Fruit fly (Drosophila melanogaster) whole organism, embryonic: ENCODE measurements around the gene p24-1.

Source experiments
- Ada2b ChIP-seq: fragments of 200-800 bp; sonication (Bioruptor generic); IDR thresholded peaks from 2 replicates; pipeline ENCODE4 v1.3.6; 2022; ENCODE audit warnings: missing biosample characterization, missing genetic modification characterization
- Awh ChIP-seq: fragments of 200-800 bp; sonication (Bioruptor generic); IDR thresholded peaks from 2 replicates; pipeline ENCODE4, ENCODE4 v1.3.6; 2022; ENCODE audit warnings: missing biosample characterization, missing genetic modification characterization
- Bgb ChIP-seq: fragments of 200-800 bp; sonication (Bioruptor generic); IDR thresholded peaks from 2 replicates; pipeline ENCODE4 v1.3.6; 2022; ENCODE audit warnings: missing biosample characterization, missing genetic modification characterization; ENCODE audit not compliant: partially characterized antibody
- CG10979 ChIP-seq: fragments of 200-800 bp; sonication (Bioruptor generic); optimal IDR thresholded peaks from 2 replicates; lab custom pipeline; 2018; ENCODE audit warnings: missing biosample characterization, mild to moderate bottlenecking, missing genetic modification characterization, moderate library complexity
- CG12299 ChIP-seq: fragments of 200-800 bp; sonication (Bioruptor generic); optimal IDR thresholded peaks from 2 replicates; lab custom pipeline; 2018; ENCODE audit warnings: missing biosample characterization, mild to moderate bottlenecking, missing genetic modification characterization
- CG17612 ChIP-seq: fragments of 200-800 bp; sonication (Bioruptor generic); IDR thresholded peaks from 2 replicates; pipeline ENCODE4 v1.3.6; 2022; ENCODE audit warnings: missing biosample characterization, missing genetic modification characterization
- CG17802 ChIP-seq: fragments of 200-800 bp; sonication (Bioruptor generic); optimal IDR thresholded peaks from 2 replicates; lab custom pipeline; 2018; ENCODE audit warnings: missing biosample characterization, mild to moderate bottlenecking, missing genetic modification characterization, moderate library complexity
- CG34376 ChIP-seq: fragments of 200-800 bp; sonication (Bioruptor generic); optimal IDR thresholded peaks from 2 replicates; lab custom pipeline; 2018; ENCODE audit warnings: missing biosample characterization, mild to moderate bottlenecking, missing genetic modification characterization
- CG43689 ChIP-seq: fragments of 200-800 bp; sonication (Bioruptor generic); IDR thresholded peaks from 2 replicates; pipeline ENCODE4 v1.3.6; 2022; ENCODE audit warnings: missing biosample characterization, missing genetic modification characterization
- CG6791 ChIP-seq: fragments of 200-800 bp; sonication (Bioruptor generic); IDR thresholded peaks from 3 replicates; pipeline ENCODE4 v1.3.6; 2022; ENCODE audit warnings: missing biosample characterization, missing genetic modification characterization; ENCODE audit not compliant: partially characterized antibody
- CG7745 ChIP-seq: fragments of 200-800 bp; sonication (Bioruptor generic); optimal IDR thresholded peaks from 2 replicates; lab custom pipeline; 2018; ENCODE audit warnings: missing biosample characterization, mild to moderate bottlenecking, missing genetic modification characterization, moderate library complexity
- CG8359 ChIP-seq: fragments of 200-800 bp; sonication (Bioruptor generic); optimal IDR thresholded peaks from 2 replicates; lab custom pipeline; 2017; ENCODE audit warnings: missing biosample characterization, mild to moderate bottlenecking, missing genetic modification characterization, borderline replicate concordance
- CG9876 ChIP-seq: fragments of 200-800 bp; sonication (Bioruptor generic); optimal IDR thresholded peaks from 2 replicates; lab custom pipeline; 2016; ENCODE audit warnings: missing biosample characterization, missing genetic modification characterization
- Camta ChIP-seq: fragments of 200-800 bp; sonication (Bioruptor generic); optimal IDR thresholded peaks from 2 replicates; lab custom pipeline; 2016; ENCODE audit warnings: missing biosample characterization, missing genetic modification characterization
- D ChIP-seq, 2 experiments: fragments of 200-800 bp in 1 of 2; fragments of >200 bp in 1 of 2; sonication (Bioruptor generic) in 1 of 2; optimal IDR thresholded peaks; 2 replicates in 1 of 2; 3 replicates in 1 of 2; lab custom pipeline; 2017; ENCODE audit warnings: mild to moderate bottlenecking in 1 of 2, missing biosample characterization in 1 of 2, missing genetic modification characterization in 1 of 2, missing genetic modification reagents in 1 of 2
- D19B ChIP-seq: fragments of 200-800 bp; sonication (Bioruptor generic); optimal IDR thresholded peaks from 2 replicates; lab custom pipeline; 2017; ENCODE audit warnings: missing biosample characterization, mild to moderate bottlenecking, missing genetic modification characterization
- Dad ChIP-seq: fragments of 200-800 bp; sonication (Bioruptor generic); optimal IDR thresholded peaks from 3 replicates; lab custom pipeline; 2016; ENCODE audit warnings: missing biosample characterization, missing genetic modification characterization
- Dip2 ChIP-seq: fragments of 200-800 bp; sonication (Bioruptor generic); IDR thresholded peaks from 2 replicates; pipeline ENCODE4 v1.3.6; 2022; ENCODE audit warnings: missing biosample characterization, missing genetic modification characterization
- Dp ChIP-seq: fragments of 200-800 bp; sonication (Bioruptor generic); optimal IDR thresholded peaks from 2 replicates; lab custom pipeline; 2018; ENCODE audit warnings: missing biosample characterization, mild to moderate bottlenecking, missing genetic modification characterization, moderate library complexity
- HLH4C ChIP-seq: fragments of 200-800 bp; sonication (Bioruptor generic); IDR thresholded peaks from 3 replicates; pipeline ENCODE4 v1.3.6; 2022; ENCODE audit warnings: missing biosample characterization, missing genetic modification characterization; ENCODE audit not compliant: partially characterized antibody
- Hr3 ChIP-seq: fragments of 200-800 bp; sonication (Bioruptor generic); optimal IDR thresholded peaks from 3 replicates; lab custom pipeline; 2016; ENCODE audit warnings: missing biosample characterization, missing genetic modification characterization
- Hr78 ChIP-seq, 2 experiments: fragments of 200-800 bp in 1 of 2; fragments of >200 bp in 1 of 2; sonication (Bioruptor generic) in 1 of 2; optimal IDR thresholded peaks; 2 replicates each; lab custom pipeline; 2017 to 2019; ENCODE audit warnings: missing biosample characterization in 2 of 2, missing genetic modification characterization in 2 of 2, mild to moderate bottlenecking in 1 of 2, moderate library complexity in 1 of 2
- Jarid2 ChIP-seq: fragments of 200-800 bp; sonication (Bioruptor generic); optimal IDR thresholded peaks from 3 replicates; lab custom pipeline; 2017; ENCODE audit warnings: mild to moderate bottlenecking, missing biosample characterization, missing genetic modification reagents, missing genetic modification characterization
- Oli ChIP-seq: fragments of 200-800 bp; sonication (Bioruptor generic); optimal IDR thresholded peaks from 2 replicates; lab custom pipeline; 2018; ENCODE audit warnings: missing biosample characterization, mild to moderate bottlenecking, missing genetic modification characterization, moderate library complexity
- Opbp ChIP-seq: fragments of 200-800 bp; sonication (Bioruptor generic); IDR thresholded peaks from 3 replicates; pipeline ENCODE4 v1.3.6; 2022; ENCODE audit warnings: missing biosample characterization, missing genetic modification characterization; ENCODE audit not compliant: partially characterized antibody
- Rfx ChIP-seq: fragments of 200-800 bp; sonication (Bioruptor generic); IDR thresholded peaks from 2 replicates; pipeline ENCODE4 v1.3.6; 2022; ENCODE audit warnings: missing biosample characterization, missing genetic modification characterization
- Side ChIP-seq: fragments of 200-800 bp; sonication (Bioruptor generic); optimal IDR thresholded peaks from 2 replicates; lab custom pipeline; 2016; ENCODE audit warnings: missing biosample characterization, missing genetic modification characterization
- Sox102F ChIP-seq: fragments of 200-800 bp; sonication (Bioruptor generic); optimal IDR thresholded peaks from 2 replicates; lab custom pipeline; 2018; ENCODE audit warnings: missing biosample characterization, mild to moderate bottlenecking, missing genetic modification characterization, moderate library complexity
- Xrp1 ChIP-seq: fragments of 200-800 bp; sonication (Bioruptor generic); IDR thresholded peaks from 2 replicates; pipeline ENCODE4 v1.3.6; 2022; ENCODE audit warnings: missing biosample characterization, missing genetic modification characterization
- ase ChIP-seq: fragments of 200-800 bp; sonication (Bioruptor generic); IDR thresholded peaks from 3 replicates; pipeline ENCODE4 v1.3.6; 2022; ENCODE audit warnings: missing biosample characterization, missing genetic modification characterization
- az2 ChIP-seq: fragments of 200-800 bp; sonication (Bioruptor generic); optimal IDR thresholded peaks from 3 replicates; lab custom pipeline; 2016; ENCODE audit warnings: missing biosample characterization, missing genetic modification characterization
- crc ChIP-seq: fragments of 200-800 bp; sonication (Bioruptor generic); optimal IDR thresholded peaks from 2 replicates; lab custom pipeline; 2016; ENCODE audit warnings: missing biosample characterization, missing genetic modification characterization
- danr ChIP-seq: fragments of 200-800 bp; sonication (Bioruptor generic); IDR thresholded peaks from 2 replicates; pipeline ENCODE4 v1.3.6; 2022; ENCODE audit warnings: missing biosample characterization, missing genetic modification characterization
- dmrt99B ChIP-seq: fragments of 200-800 bp; sonication (Bioruptor generic); optimal IDR thresholded peaks from 2 replicates; lab custom pipeline; 2018; ENCODE audit warnings: missing biosample characterization, mild to moderate bottlenecking, missing genetic modification characterization, moderate library complexity
- en ChIP-seq: fragments of 200-800 bp; sonication (Bioruptor generic); optimal IDR thresholded peaks from 2 replicates; lab custom pipeline; 2016; ENCODE audit warnings: missing biosample characterization, missing genetic modification characterization
- esg ChIP-seq: fragments of 200-800 bp; sonication (Bioruptor generic); conservative IDR thresholded peaks from 2 replicates; pipeline ENCODE4 v1.3.6; 2022; ENCODE audit warnings: missing biosample characterization, missing genetic modification characterization
- eve ChIP-seq, 2 experiments: fragments of >200 bp; optimal IDR thresholded peaks; 2 replicates each; lab custom pipeline; 2017; ENCODE audit warnings: missing biosample characterization in 2 of 2, missing genetic modification characterization in 2 of 2
- fd3F ChIP-seq: fragments of 200-800 bp; sonication (Bioruptor generic); optimal IDR thresholded peaks from 2 replicates; lab custom pipeline; 2018; ENCODE audit warnings: missing biosample characterization, mild to moderate bottlenecking, missing genetic modification characterization, moderate library complexity
- gce ChIP-seq: fragments of 200-800 bp; sonication (Bioruptor generic); IDR thresholded peaks from 3 replicates; pipeline ENCODE4 v1.3.6; 2022; ENCODE audit warnings: missing biosample characterization, missing genetic modification characterization
- inv ChIP-seq: fragments of 200-800 bp; sonication (Bioruptor generic); IDR thresholded peaks from 2 replicates; pipeline ENCODE4 v1.3.6; 2022; ENCODE audit warnings: missing biosample characterization, missing genetic modification characterization; ENCODE audit not compliant: partially characterized antibody
- jumu ChIP-seq: fragments of 200-800 bp; sonication (Bioruptor generic); optimal IDR thresholded peaks from 3 replicates; lab custom pipeline; 2016; ENCODE audit warnings: missing biosample characterization, missing genetic modification characterization
- odd ChIP-seq: fragments of 200-800 bp; sonication (Bioruptor generic); optimal IDR thresholded peaks from 2 replicates; lab custom pipeline; 2017; ENCODE audit warnings: missing biosample characterization, mild to moderate bottlenecking, missing genetic modification characterization
- pnt ChIP-seq: fragments of 200-800 bp; sonication (Bioruptor generic); optimal IDR thresholded peaks from 3 replicates; lab custom pipeline; 2016; ENCODE audit warnings: missing biosample characterization, missing genetic modification characterization
- sisA ChIP-seq: fragments of 200-800 bp; sonication (Bioruptor generic); IDR thresholded peaks from 2 replicates; pipeline ENCODE4 v1.3.6; 2022; ENCODE audit warnings: missing biosample characterization, missing genetic modification characterization
- so ChIP-seq: fragments of 200-800 bp; sonication (Bioruptor generic); IDR thresholded peaks from 3 replicates; pipeline ENCODE4 v1.3.6; 2022; ENCODE audit warnings: missing biosample characterization, missing genetic modification characterization
- tap ChIP-seq: fragments of 200-800 bp; optimal IDR thresholded peaks from 3 replicates; lab custom pipeline; 2019; ENCODE audit warnings: missing biosample characterization, mild to moderate bottlenecking, missing genetic modification characterization, moderate library complexity
- tio ChIP-seq: fragments of 200-800 bp; sonication (Bioruptor generic); optimal IDR thresholded peaks from 2 replicates; lab custom pipeline; 2017; ENCODE audit warnings: missing biosample characterization, missing genetic modification characterization, inconsistent platforms
- vnd ChIP-seq: fragments of 200-800 bp; sonication (Bioruptor generic); IDR thresholded peaks from 3 replicates; pipeline ENCODE4 v1.3.6; 2022; ENCODE audit warnings: missing biosample characterization, missing genetic modification characterization; ENCODE audit not compliant: partially characterized antibody
- yki ChIP-seq: fragments of >200 bp; optimal IDR thresholded peaks from 3 replicates; lab custom pipeline; 2018

Gene p24-1

dm6 chrX:11848507-11849264 is 3.6 kb downstream of the p24-1 start:
- no peak for TF ChIP-seq pnt (GFP tag; lab: Kevin White, UChicago)
- TF ChIP-seq eve (GFP tag; optimal IDR thresholded peaks at IDR 0.05; lab: Kevin White, UChicago) = no peak
- no peak for TF ChIP-seq inv
- TF ChIP-seq Side (GFP tag; lab: Kevin White, UChicago) = no peak
- TF ChIP-seq CG10979 = peak; percentile 21
- peak; percentile 60 for TF ChIP-seq fd3F
- no peak for TF ChIP-seq CG7745 (tag; lab: Kevin White, UChicago)
- no peak for TF ChIP-seq CG17802
- no peak for TF ChIP-seq crc (GFP tag; lab: Kevin White, UChicago)
- no peak for TF ChIP-seq Dad (GFP tag; lab: Kevin White, UChicago)
- TF ChIP-seq Dip2 (GFP tag; lab: Robert Waterston, UW) = no peak
- peak; percentile 79 for TF ChIP-seq dmrt99B
- TF ChIP-seq odd = no peak
- TF ChIP-seq Oli = peak; percentile 54
- no peak for TF ChIP-seq HLH4C (GFP tag; lab: Robert Waterston, UW)
- peak; percentile 6 for TF ChIP-seq Hr3
- TF ChIP-seq tap = peak; percentile 50
- TF ChIP-seq CG9876 (GFP tag; lab: Kevin White, UChicago) = no peak
- no peak for TF ChIP-seq jumu (GFP tag; lab: Kevin White, UChicago)
- TF ChIP-seq Awh = no peak
- TF ChIP-seq tio = no peak
- TF ChIP-seq gce = no peak
- TF ChIP-seq Ada2b (GFP tag; lab: Robert Waterston, UW) = peak; percentile 44; the same call in 1 of the 2 replicates
- no peak for TF ChIP-seq yki (lab: Kevin White, UChicago)
- TF ChIP-seq ase (GFP tag; lab: Robert Waterston, UW) = no peak
- TF ChIP-seq D (optimal IDR thresholded peaks at IDR 0.05; lab: Kevin White, UChicago) = no peak
- no peak for TF ChIP-seq D (GFP tag; optimal IDR thresholded peaks at IDR 0.05; lab: Kevin White, UChicago)
- TF ChIP-seq CG34376 = no peak
- no peak for TF ChIP-seq Camta
- TF ChIP-seq Hr78 (GFP tag; optimal IDR thresholded peaks at IDR 0.05; lab: Kevin White, UChicago) = no peak
- no peak for TF ChIP-seq D19B (GFP tag; lab: Kevin White, UChicago)
- peak; percentile 25 for TF ChIP-seq az2 (GFP tag; lab: Kevin White, UChicago)
- TF ChIP-seq CG17612 (GFP tag; lab: Robert Waterston, UW) = no peak
- peak; percentile 79 for TF ChIP-seq Sox102F
- 0 out of 2 replicates have a peak, but pooled peaks have one; percentile 40 for TF ChIP-seq sisA (GFP tag; lab: Robert Waterston, UW)
- no peak for TF ChIP-seq Dp (GFP tag; lab: Kevin White, UChicago)
- TF ChIP-seq vnd (GFP tag; lab: Robert Waterston, UW) = no peak
- no peak for TF ChIP-seq CG8359 (GFP tag; lab: Kevin White, UChicago)
- no peak; the same call in 2 of the 3 replicates for TF ChIP-seq so (GFP tag; lab: Robert Waterston, UW)
- TF ChIP-seq Opbp (GFP tag; lab: Robert Waterston, UW) = no peak
- 0 out of 2 replicates have a peak, but pooled peaks have one; percentile 21 for TF ChIP-seq esg (GFP tag; lab: Robert Waterston, UW)
- TF ChIP-seq Xrp1 (GFP tag; lab: Robert Waterston, UW) = peak; percentile 65; the same call in 1 of the 2 replicates
- no peak for TF ChIP-seq danr (GFP tag; lab: Robert Waterston, UW)
- TF ChIP-seq Rfx = 0 out of 2 replicates have a peak, but pooled peaks have one; percentile 36
- no peak for TF ChIP-seq CG43689
- TF ChIP-seq CG6791 (GFP tag; lab: Robert Waterston, UW) = no peak
- no peak for TF ChIP-seq en
- no peak for TF ChIP-seq Jarid2 (GFP tag; lab: Kevin White, UChicago)
- no peak for TF ChIP-seq Bgb (GFP tag; lab: Robert Waterston, UW)
- peak; percentile 13 for TF ChIP-seq CG12299 (tag; lab: Kevin White, UChicago)
